Worm (Caenorhabditis elegans): Measurements from ENCODE around the gene haf-1.

The haf-1 gene

DNA sequence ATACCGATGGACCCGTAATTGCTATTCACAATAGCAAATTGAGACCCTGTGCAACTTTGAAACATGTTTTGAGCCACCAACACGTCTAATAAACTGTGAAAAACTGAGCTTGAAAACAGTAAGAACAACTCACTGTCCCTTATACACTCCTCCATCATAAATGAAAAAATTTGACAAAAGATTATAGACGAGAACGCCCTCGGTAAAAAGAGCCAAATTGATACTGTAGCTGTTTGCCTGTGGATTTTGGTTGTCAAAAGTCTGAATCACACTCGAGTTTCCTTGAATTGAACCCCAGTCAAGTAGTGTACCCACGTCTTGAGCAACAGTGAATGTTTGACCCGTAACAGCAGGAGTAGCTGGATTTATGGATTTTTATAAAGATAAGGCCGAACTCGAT, 35.2 kb upstream of the haf-1 start:
- no peak for TF ChIP-seq ceh-36 (tag; optimal IDR thresholded peaks at IDR 0.05)
- no peak for TF ChIP-seq hmbx-1 (tag; optimal IDR thresholded peaks at IDR 0.05)
- TF ChIP-seq aly-1 (tag; optimal IDR thresholded peaks at IDR 0.05), result no peak
- TF ChIP-seq ceh-13 (GFP tag; optimal IDR thresholded peaks at IDR 0.05), result no peak
- no peak for TF ChIP-seq B0310.2 (tag; optimal IDR thresholded peaks at IDR 0.05)
- no peak for TF ChIP-seq hmg-4 (GFP tag; optimal IDR thresholded peaks at IDR 0.05)
- TF ChIP-seq sea-1 (GFP tag; conservative IDR thresholded peaks at IDR 0.05), result no peak
- TF ChIP-seq F13C5.2 (tag; optimal IDR thresholded peaks at IDR 0.05), result no peak
- TF ChIP-seq tra-4 (tag; optimal IDR thresholded peaks at IDR 0.05), result no peak
- no peak for TF ChIP-seq tbx-11 (GFP tag; IDR thresholded peaks at IDR 0.05)
- TF ChIP-seq hnd-1 (tag; optimal IDR thresholded peaks at IDR 0.05), result no peak
- no peak for TF ChIP-seq pes-1 (GFP tag; IDR thresholded peaks at IDR 0.05)
- no peak for TF ChIP-seq scrt-1 (GFP tag; IDR thresholded peaks at IDR 0.05)
- TF ChIP-seq ama-1 (optimal IDR thresholded peaks at IDR 0.05), result no peak
- no peak for TF ChIP-seq flt-1 (GFP tag; IDR thresholded peaks at IDR 0.05)
- no peak for TF ChIP-seq ets-7 (tag; optimal IDR thresholded peaks at IDR 0.05)
- no peak for TF ChIP-seq tbx-37 (GFP tag; conservative IDR thresholded peaks at IDR 0.05)

DNA sequence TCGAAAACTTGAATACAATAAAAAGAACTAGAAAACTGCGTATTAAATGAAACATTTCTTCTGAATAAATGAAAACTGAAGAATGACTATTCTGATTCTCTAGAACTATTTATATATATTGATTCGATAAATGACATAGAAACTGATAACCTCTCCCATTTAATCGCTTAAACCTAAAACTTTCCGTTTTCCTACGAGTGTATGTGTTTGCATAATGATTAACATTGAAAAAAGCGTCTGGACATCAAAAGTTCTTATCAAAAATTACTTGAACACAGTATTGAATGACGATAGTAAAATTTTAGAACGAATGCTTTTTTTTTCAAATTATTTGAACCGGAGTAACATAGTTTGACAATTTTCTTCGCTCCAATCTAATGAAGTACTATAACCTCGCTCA, 34.0 kb upstream of the haf-1 start, which contains the start of gene C49C3.9:
Gene C49C3.9, minus strand, starts transcription at position 136 of the 400 bp plus-strand sequence.
- no peak for TF ChIP-seq hmg-4 (GFP tag; optimal IDR thresholded peaks at IDR 0.05)

DNA sequence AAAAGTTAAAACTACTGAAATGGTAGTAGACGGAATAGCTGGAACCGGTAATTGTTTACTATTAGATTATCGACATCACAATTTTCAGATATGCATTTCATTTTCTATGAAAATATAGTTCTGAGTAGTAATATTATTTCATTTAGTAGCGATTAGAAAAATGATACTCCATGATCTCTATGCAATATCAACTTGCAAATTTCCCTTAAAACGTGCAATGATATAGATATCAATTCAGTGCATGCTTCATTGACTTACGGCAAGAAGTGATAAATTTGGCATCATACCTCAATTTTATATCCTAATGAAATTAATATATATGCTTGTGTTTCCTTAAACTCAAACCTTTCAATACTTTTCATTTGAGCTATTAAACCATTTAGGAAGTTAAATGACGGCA, 33.6 kb upstream of the haf-1 start, which contains the start of gene C49C3.21:
Gene C49C3.21, plus strand, starts transcription at position 301 of the 400 bp plus-strand sequence.
- no peak for TF ChIP-seq ceh-36 (tag; optimal IDR thresholded peaks at IDR 0.05)

DNA sequence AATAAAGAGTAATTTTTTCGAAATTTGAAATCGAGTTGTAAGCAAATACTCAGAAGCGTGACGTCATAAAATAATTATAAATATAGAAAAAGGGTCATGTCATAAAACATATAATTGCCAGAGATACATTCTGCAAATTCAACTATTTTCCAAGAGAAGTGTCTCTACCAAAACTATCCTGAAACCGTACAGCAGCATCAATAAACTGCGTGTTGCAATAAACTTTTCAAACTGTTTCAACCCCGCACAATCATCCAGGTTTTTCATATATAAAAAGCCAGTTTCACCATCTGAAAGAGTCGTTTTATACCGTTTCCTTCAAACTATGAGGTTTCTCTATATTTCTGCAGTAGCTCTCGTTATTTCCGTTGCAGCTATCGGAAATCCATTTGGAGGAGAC, 32.7 kb upstream of the haf-1 start, which contains the start of gene C49C3.11:
Gene C49C3.11, plus strand, starts transcription at position 301 of the 400 bp plus-strand sequence.
- TF ChIP-seq sea-1 (GFP tag; conservative IDR thresholded peaks at IDR 0.05) (no peak), ceh-13 (GFP tag; optimal IDR thresholded peaks at IDR 0.05) (no peak), hmg-4 (GFP tag; optimal IDR thresholded peaks at IDR 0.05) (no peak), tbx-11 (GFP tag; IDR thresholded peaks at IDR 0.05) (no peak), flt-1 (GFP tag; IDR thresholded peaks at IDR 0.05) (no peak), ets-7 (tag; optimal IDR thresholded peaks at IDR 0.05) (no peak), tra-4 (tag; optimal IDR thresholded peaks at IDR 0.05) (no peak), ama-1 (optimal IDR thresholded peaks at IDR 0.05) (no peak), B0310.2 (tag; optimal IDR thresholded peaks at IDR 0.05) (no peak), pes-1 (GFP tag; IDR thresholded peaks at IDR 0.05) (no peak), hmbx-1 (tag; optimal IDR thresholded peaks at IDR 0.05) (no peak), F13C5.2 (tag; optimal IDR thresholded peaks at IDR 0.05) (no peak), scrt-1 (GFP tag; IDR thresholded peaks at IDR 0.05) (no peak)

DNA sequence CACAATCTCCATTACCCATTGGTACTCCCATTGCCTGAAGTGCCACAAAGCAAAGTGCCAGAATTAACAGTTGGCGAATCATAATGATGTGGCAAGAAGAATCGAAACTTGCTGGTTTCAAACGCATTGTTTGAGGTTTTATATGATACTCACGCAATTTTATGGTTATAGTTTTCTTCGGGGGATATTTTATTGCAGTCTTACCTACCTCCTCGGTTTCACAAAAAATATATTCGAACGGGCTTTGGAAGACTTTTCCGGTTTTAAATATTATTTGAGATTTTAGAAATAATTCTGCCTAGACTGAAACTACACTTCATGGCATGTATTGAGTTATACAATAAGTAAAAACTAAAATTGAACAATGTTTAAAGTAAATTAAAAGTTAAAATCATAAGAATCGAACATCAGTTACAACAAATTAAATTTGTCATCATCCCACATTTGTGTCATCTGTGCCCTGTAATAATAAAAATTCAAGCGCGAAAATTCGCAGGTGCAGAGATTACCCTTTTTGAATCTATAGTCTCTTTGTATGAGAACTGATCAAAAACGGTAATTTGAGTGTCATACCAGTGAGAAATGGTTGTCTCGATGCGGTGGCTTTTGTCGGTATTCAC, 29.5 kb upstream of the haf-1 start, which contains the start of the genes clec-197 and clec-198:
Gene clec-197, minus strand, starts transcription at position 101 of the 620 bp plus-strand sequence.
Gene clec-198, plus strand, starts transcription at position 570 of the 620 bp plus-strand sequence.
- TF ChIP-seq scrt-1 (GFP tag; IDR thresholded peaks at IDR 0.05) (no peak), sea-1 (GFP tag; conservative IDR thresholded peaks at IDR 0.05) (no peak), ama-1 (optimal IDR thresholded peaks at IDR 0.05) (no peak), B0310.2 (tag; optimal IDR thresholded peaks at IDR 0.05) (no peak), flt-1 (GFP tag; IDR thresholded peaks at IDR 0.05) (no peak), tbx-11 (GFP tag; IDR thresholded peaks at IDR 0.05) (no peak), ceh-13 (GFP tag; optimal IDR thresholded peaks at IDR 0.05) (no peak), F13C5.2 (tag; optimal IDR thresholded peaks at IDR 0.05) (no peak), pes-1 (GFP tag; IDR thresholded peaks at IDR 0.05) (no peak), ceh-36 (tag; optimal IDR thresholded peaks at IDR 0.05) (no peak), tra-4 (tag; optimal IDR thresholded peaks at IDR 0.05) (no peak), tbx-37 (GFP tag; conservative IDR thresholded peaks at IDR 0.05) (no peak), hmg-4 (GFP tag; optimal IDR thresholded peaks at IDR 0.05) (no peak), hnd-1 (tag; optimal IDR thresholded peaks at IDR 0.05) (no peak), aly-1 (tag; optimal IDR thresholded peaks at IDR 0.05) (no peak), hmbx-1 (tag; optimal IDR thresholded peaks at IDR 0.05) (no peak), ets-7 (tag; optimal IDR thresholded peaks at IDR 0.05) (no peak)

DNA sequence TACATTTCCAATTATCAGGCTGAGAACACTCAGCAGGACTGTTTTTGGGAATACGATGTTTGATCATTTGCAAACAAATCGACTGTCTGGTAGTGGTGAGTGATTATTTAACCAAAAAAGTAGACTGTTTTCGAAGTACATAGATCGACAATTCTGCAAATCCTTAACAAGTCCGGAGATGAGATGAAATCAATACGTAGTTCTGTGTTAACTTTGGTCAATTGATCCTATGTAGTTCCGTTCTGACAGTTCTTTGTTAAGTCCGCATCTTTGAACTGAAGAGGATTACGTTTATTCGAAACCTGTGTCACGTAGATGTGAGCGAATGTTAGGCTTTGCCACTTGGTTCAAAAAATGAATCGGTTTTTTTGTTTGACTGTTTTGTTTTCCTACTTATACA, 24.6 kb upstream of the haf-1 start, which contains the start of gene clec-199:
Gene clec-199, plus strand, starts transcription at position 301 of the 400 bp plus-strand sequence.
- no peak for TF ChIP-seq ama-1 (optimal IDR thresholded peaks at IDR 0.05)
- no peak for TF ChIP-seq scrt-1 (GFP tag; IDR thresholded peaks at IDR 0.05)
- TF ChIP-seq pes-1 (GFP tag; IDR thresholded peaks at IDR 0.05), result no peak
- TF ChIP-seq hnd-1 (tag; optimal IDR thresholded peaks at IDR 0.05), result no peak
- TF ChIP-seq ceh-36 (tag; optimal IDR thresholded peaks at IDR 0.05), result no peak

DNA sequence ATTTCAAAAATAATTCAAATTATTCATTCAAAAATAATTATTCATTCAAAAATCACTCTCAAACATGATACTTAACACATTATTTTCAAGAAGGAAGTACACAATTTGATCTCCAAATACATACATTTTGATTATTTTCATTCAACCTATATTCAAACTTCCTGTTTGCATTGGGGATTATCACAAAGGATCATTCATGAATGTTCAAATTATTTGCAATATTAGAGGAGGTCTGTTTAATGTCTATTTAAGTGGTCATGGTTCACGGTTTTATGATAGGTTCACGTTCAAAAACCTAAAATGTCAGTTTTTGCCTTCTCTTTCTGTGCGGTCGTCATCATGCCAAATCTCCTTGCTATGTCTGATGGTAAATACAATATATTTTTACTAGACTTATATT, 15.1 kb upstream of the haf-1 start, which contains the start of gene clec-202:
Gene clec-202, plus strand, starts transcription at position 301 of the 400 bp plus-strand sequence.
- no peak for TF ChIP-seq ceh-36 (tag; optimal IDR thresholded peaks at IDR 0.05)

DNA sequence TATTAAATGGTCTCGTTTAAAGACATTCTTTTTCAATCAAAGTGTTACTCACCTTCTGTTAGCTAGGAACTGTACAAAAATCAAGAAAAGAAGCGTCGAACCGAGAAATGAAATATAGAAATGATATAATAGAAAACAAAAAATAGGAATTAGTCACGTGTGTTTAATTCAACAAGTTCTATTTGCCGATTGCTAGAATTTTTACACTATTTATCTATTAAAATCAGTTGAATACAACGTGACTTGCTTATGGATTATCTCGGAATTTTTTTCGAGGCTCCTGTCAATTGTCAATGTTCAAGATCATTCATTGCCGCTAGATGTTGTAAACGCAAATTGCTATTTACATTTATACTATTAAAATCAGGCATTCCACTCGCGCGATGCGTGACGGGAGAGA, 8.9 kb upstream of the haf-1 start, which contains the start of gene zipt-17:
Gene zipt-17, minus strand, starts transcription at position 101 of the 400 bp plus-strand sequence.
- TF ChIP-seq ceh-13 (GFP tag; optimal IDR thresholded peaks at IDR 0.05), result no peak
- TF ChIP-seq scrt-1 (GFP tag; IDR thresholded peaks at IDR 0.05), result no peak
- no peak for TF ChIP-seq sea-1 (GFP tag; conservative IDR thresholded peaks at IDR 0.05)
- no peak for TF ChIP-seq hmg-4 (GFP tag; optimal IDR thresholded peaks at IDR 0.05)
- no peak for TF ChIP-seq aly-1 (tag; optimal IDR thresholded peaks at IDR 0.05)
- TF ChIP-seq F13C5.2 (tag; optimal IDR thresholded peaks at IDR 0.05), result no peak
- no peak for TF ChIP-seq pes-1 (GFP tag; IDR thresholded peaks at IDR 0.05)
- no peak for TF ChIP-seq hnd-1 (tag; optimal IDR thresholded peaks at IDR 0.05)
- TF ChIP-seq hmbx-1 (tag; optimal IDR thresholded peaks at IDR 0.05), result no peak
- no peak for TF ChIP-seq ama-1 (optimal IDR thresholded peaks at IDR 0.05)
- no peak for TF ChIP-seq tbx-11 (GFP tag; IDR thresholded peaks at IDR 0.05)
- TF ChIP-seq tra-4 (tag; optimal IDR thresholded peaks at IDR 0.05), result no peak
- no peak for TF ChIP-seq flt-1 (GFP tag; IDR thresholded peaks at IDR 0.05)
- TF ChIP-seq ets-7 (tag; optimal IDR thresholded peaks at IDR 0.05), result no peak
- no peak for TF ChIP-seq tbx-37 (GFP tag; conservative IDR thresholded peaks at IDR 0.05)
- TF ChIP-seq B0310.2 (tag; optimal IDR thresholded peaks at IDR 0.05), result no peak

Measured in whole organism, early embryonic.